Worm (Caenorhabditis elegans) whole organism, L4/young adult: ENCODE results near the gene klp-17.

Source experiments
- W03F9.2 ChIP-seq: fragments of 150-350 bp; optimal IDR thresholded peaks from 2 replicates; lab custom pipeline; 2014; ENCODE audit warnings: missing biosample characterization, missing genetic modification characterization
- dao-5 ChIP-seq: sonication (generic microtip); optimal IDR thresholded peaks from 2 replicates; lab custom pipeline; 2016; ENCODE audit warnings: missing genotype, missing genetic modification characterization, moderate library complexity, missing compliant biosample characterization
- him-1 ChIP-seq: sonication (generic microtip); optimal IDR thresholded peaks from 2 replicates; lab custom pipeline; 2016; ENCODE audit warnings: missing genotype, missing genetic modification reagents, missing genetic modification characterization, missing compliant biosample characterization

DNA sequence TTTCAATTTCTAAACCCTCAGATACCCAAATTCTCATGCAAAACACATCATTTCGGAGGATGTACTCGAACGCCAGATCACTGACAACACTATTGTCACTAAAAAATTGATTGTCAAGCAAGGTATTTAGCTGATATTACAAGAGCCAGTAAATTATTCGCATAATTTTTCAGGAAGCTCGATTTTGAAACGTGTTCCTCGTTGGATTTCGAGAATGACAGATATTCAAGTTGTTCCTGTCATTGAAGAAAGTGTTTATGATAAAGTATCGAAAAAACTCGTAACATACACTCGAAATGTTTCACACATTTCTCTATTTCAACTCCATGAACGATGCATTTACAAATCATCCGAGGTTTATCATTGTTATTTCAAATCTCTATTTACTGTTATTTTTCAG, 28.4 kb upstream of the klp-17 start:
- TF ChIP-seq him-1 (tag; lab: Kevin White, UChicago) (no peak), W03F9.2 (no peak), dao-5 (tag; lab: Kevin White, UChicago) (no peak)
